Worm (Caenorhabditis elegans) whole organism, dauer: ENCODE results near the gene mrpl-49.

Source experiments
- unc-62 ChIP-seq: sonication (generic microtip); optimal IDR thresholded peaks from 2 replicates; lab custom pipeline; 2017; ENCODE audit warnings: missing biosample characterization, missing genetic modification reagents, missing genetic modification characterization

mrpl-49 gene

ce11 chrV:12752407-12752806 lies 24.0 kb downstream of the mrpl-49 start, which contains the start of gene C15C8.8:
Gene C15C8.8, minus strand, starts transcription at chrV:12752507.
- no peak for TF ChIP-seq unc-62

- TF ChIP-seq unc-62, result no peak
Measured at ce11 chrV:12754839-12755238, 26.4 kb downstream of the mrpl-49 start, which contains the start of gene gpa-13. Gene gpa-13, minus strand, starts transcription at chrV:12754939.

- no peak for TF ChIP-seq unc-62
Measured at ce11 chrV:12759660-12760059, 31.2 kb downstream of the mrpl-49 start, which contains the start of gene papl-1. Gene papl-1, minus strand, starts transcription at chrV:12759760.

ce11 chrV:12760913-12761312 lies 32.5 kb downstream of the mrpl-49 start, which contains the start of gene F18E2.15:
Gene F18E2.15, minus strand, starts transcription at chrV:12761013.
- no peak for TF ChIP-seq unc-62

ce11 chrV:12763291-12763995 lies 35.0 kb downstream of the mrpl-49 start, which contains the start of the genes abcf-1 and scc-3:
Gene abcf-1, minus strand, starts transcription at chrV:12763375.
Gene scc-3, plus strand, starts transcription at chrV:12763945.
- TF ChIP-seq unc-62, result no peak

ce11 chrV:12768946-12769345 lies 40.5 kb downstream of the mrpl-49 start, which contains the start of gene srt-43:
Gene srt-43, plus strand, starts transcription at chrV:12769246.
- TF ChIP-seq unc-62, result no peak

- no peak for TF ChIP-seq unc-62
Measured at ce11 chrV:12773222-12773621, 44.8 kb downstream of the mrpl-49 start, which contains the start of gene ZC455.1. Gene ZC455.1, plus strand, starts transcription at chrV:12773522.

- no peak for TF ChIP-seq unc-62
Measured at ce11 chrV:12773852-12774251, 45.4 kb downstream of the mrpl-49 start.
